Worm (Caenorhabditis elegans) whole organism, L4/young adult: ENCODE data around the gene clec-124.

Experiments
- W03F9.2 ChIP-seq: fragments of 150-350 bp; optimal IDR thresholded peaks from 2 replicates; lab custom pipeline; 2014; ENCODE audit warnings: missing biosample characterization, missing genetic modification characterization
- dao-5 ChIP-seq: sonication (generic microtip); optimal IDR thresholded peaks from 2 replicates; lab custom pipeline; 2016; ENCODE audit warnings: missing genotype, missing genetic modification characterization, moderate library complexity, missing compliant biosample characterization
- him-1 ChIP-seq: sonication (generic microtip); optimal IDR thresholded peaks from 2 replicates; lab custom pipeline; 2016; ENCODE audit warnings: missing genotype, missing genetic modification reagents, missing genetic modification characterization, missing compliant biosample characterization

The clec-124 gene

ce11 chrII:3225200-3225599, 24.3 kb upstream of the clec-124 start, which contains the start of gene ZC239.16:
ZC239.16 (minus strand) TSS chrII:3225319.
- no peak for TF ChIP-seq dao-5 (tag; lab: Kevin White, UChicago)

- TF ChIP-seq dao-5 (tag; lab: Kevin White, UChicago) (no peak), him-1 (tag; lab: Kevin White, UChicago) (no peak), W03F9.2 (tag; lab: Kevin White, UChicago) (no peak)
Observed at ce11 chrII:3225780-3226179, 23.7 kb upstream of the clec-124 start, which contains the start of gene ZC239.17. ZC239.17 (minus strand) TSS chrII:3225880.

ce11 chrII:3230422-3230821, 19.1 kb upstream of the clec-124 start, which contains the start of gene srh-297:
srh-297 (minus strand) TSS chrII:3230522.
- TF ChIP-seq dao-5 (tag; lab: Kevin White, UChicago) (no peak), him-1 (tag; lab: Kevin White, UChicago) (no peak), W03F9.2 (tag; lab: Kevin White, UChicago) (no peak)

ce11 chrII:3234725-3235124, 14.8 kb upstream of the clec-124 start, which contains the start of gene C17F4.8:
C17F4.8 (minus strand) TSS chrII:3234825.
- TF ChIP-seq W03F9.2 (tag; lab: Kevin White, UChicago) (no peak), dao-5 (tag; lab: Kevin White, UChicago) (no peak), him-1 (tag; lab: Kevin White, UChicago) (no peak)

ce11 chrII:3237038-3237521, 12.4 kb upstream of the clec-124 start, which contains the start of the genes srz-67 and C17F4.11:
srz-67 (minus strand) TSS chrII:3237138.
C17F4.11 (plus strand) TSS chrII:3237471.
- TF ChIP-seq W03F9.2 (tag; lab: Kevin White, UChicago): no peak
- no peak for TF ChIP-seq dao-5 (tag; lab: Kevin White, UChicago)
- TF ChIP-seq him-1 (tag; lab: Kevin White, UChicago): no peak

- no peak for TF ChIP-seq dao-5 (tag; lab: Kevin White, UChicago)
- TF ChIP-seq him-1 (tag; lab: Kevin White, UChicago): no peak
- TF ChIP-seq W03F9.2 (tag; lab: Kevin White, UChicago): no peak
Observed at ce11 chrII:3240207-3240606, 9.3 kb upstream of the clec-124 start, which contains the start of gene C17F4.3. C17F4.3 (plus strand) TSS chrII:3240507.

ce11 chrII:3241842-3242241, 7.7 kb upstream of the clec-124 start:
- TF ChIP-seq him-1 (tag; lab: Kevin White, UChicago): no peak

- TF ChIP-seq him-1 (tag; lab: Kevin White, UChicago) (no peak), dao-5 (tag; lab: Kevin White, UChicago) (no peak), W03F9.2 (tag; lab: Kevin White, UChicago) (no peak)
Observed at ce11 chrII:3244070-3244469, 5.4 kb upstream of the clec-124 start, which contains the start of gene C17F4.12. C17F4.12 (minus strand) TSS chrII:3244170.

- TF ChIP-seq dao-5 (tag; lab: Kevin White, UChicago) (no peak), W03F9.2 (tag; lab: Kevin White, UChicago) (no peak), him-1 (tag; lab: Kevin White, UChicago) (no peak)
Observed at ce11 chrII:3244758-3245157, 4.7 kb upstream of the clec-124 start.

- TF ChIP-seq W03F9.2 (tag; lab: Kevin White, UChicago): no peak
- no peak for TF ChIP-seq dao-5 (tag; lab: Kevin White, UChicago)
- no peak for TF ChIP-seq him-1 (tag; lab: Kevin White, UChicago)
Observed at ce11 chrII:3245836-3246235, 3.7 kb upstream of the clec-124 start, which contains the start of gene C17F4.7. C17F4.7 (minus strand) TSS chrII:3246015.

- TF ChIP-seq dao-5 (tag; lab: Kevin White, UChicago) (no peak), W03F9.2 (tag; lab: Kevin White, UChicago) (no peak), him-1 (tag; lab: Kevin White, UChicago) (no peak)
Observed at ce11 chrII:3247556-3247955, 1.9 kb upstream of the clec-124 start.

- TF ChIP-seq W03F9.2 (tag; lab: Kevin White, UChicago) (no peak), dao-5 (tag; lab: Kevin White, UChicago) (no peak), him-1 (tag; lab: Kevin White, UChicago) (no peak)
Observed at ce11 chrII:3248043-3248718, 1.3 kb upstream of the clec-124 start, which contains the start of the genes fbxc-50 and C17F4.2. fbxc-50 (minus strand) TSS chrII:3248123. C17F4.2 (plus strand) TSS chrII:3248668.

- TF ChIP-seq W03F9.2 (tag; lab: Kevin White, UChicago) (no peak), dao-5 (tag; lab: Kevin White, UChicago) (no peak), him-1 (tag; lab: Kevin White, UChicago) (no peak)
Observed at ce11 chrII:3250195-3250594, 689 bp downstream of the clec-124 start.
